Fruit fly (Drosophila melanogaster): ENCODE data around the gene Elovl7.

Gene Elovl7

DNA sequence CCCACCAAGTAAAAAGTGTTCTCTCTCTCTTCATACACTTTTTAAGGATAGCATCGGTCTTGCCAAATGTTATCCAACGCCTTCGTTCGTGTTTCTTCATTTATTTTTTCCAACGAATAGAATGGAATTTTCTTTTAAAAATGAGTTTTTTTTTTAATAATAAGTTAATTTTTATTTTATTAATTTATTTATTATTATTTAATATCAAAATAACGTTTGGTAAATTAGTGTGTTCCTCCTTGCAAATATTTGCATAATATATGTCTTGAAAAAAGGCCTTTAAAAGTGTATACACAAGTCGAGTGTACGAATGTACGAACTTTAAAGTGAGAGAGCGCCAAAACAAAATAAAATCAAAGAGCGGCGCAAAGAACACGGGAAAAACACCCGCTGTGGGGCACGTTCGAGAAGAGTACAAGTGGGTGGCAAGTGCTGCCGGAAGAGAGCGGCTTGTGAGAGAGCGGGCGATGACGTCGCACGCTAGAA is 31.6 kb upstream of the Elovl7 start (continued):
- TF ChIP-seq BEAF-32 (GFP tag; optimal IDR thresholded peaks at IDR 0.05) (no peak), zfh1 (GFP tag; IDR thresholded peaks at IDR 0.05) (0 out of 3 replicates have a peak, but pooled peaks have one; percentile 50), CG12071 (GFP tag; optimal IDR thresholded peaks at IDR 0.05) (no peak), CG1832 (GFP tag; optimal IDR thresholded peaks at IDR 0.05) (no peak), Sox102F (GFP tag; optimal IDR thresholded peaks at IDR 0.05) (peak; percentile 94), CG32767 (GFP tag; IDR thresholded peaks at IDR 0.05) (peak; percentile 82), ranshi (GFP tag; IDR thresholded peaks at IDR 0.05) (peak; percentile 69), CG15269 (tag; optimal IDR thresholded peaks at IDR 0.05) (peak; percentile 93), CG7963 (GFP tag; IDR thresholded peaks at IDR 0.05; ENCODE audit: partially characterized antibody) (no peak), MTF-1 (GFP tag; optimal IDR thresholded peaks at IDR 0.05; ENCODE audit: borderline replicate concordance) (peak; percentile 8), ci (GFP tag; IDR thresholded peaks at IDR 0.05) (peak; percentile 56; the same call in 1 of the 3 replicates), CG10209 (GFP tag; optimal IDR thresholded peaks at IDR 0.05) (peak; percentile 92), Elba2 (GFP tag; optimal IDR thresholded peaks at IDR 0.05) (no peak), CG17385 (GFP tag; optimal IDR thresholded peaks at IDR 0.05) (peak; percentile 92), al (GFP tag; IDR thresholded peaks at IDR 0.05) (peak; percentile 54), usp (GFP tag; optimal IDR thresholded peaks at IDR 0.05) (no peak), Scr (GFP tag; IDR thresholded peaks at IDR 0.05; ENCODE audit: partially characterized antibody) (no peak), CG9932 (GFP tag; IDR thresholded peaks at IDR 0.05) (peak; percentile 73), twi (tag; optimal IDR thresholded peaks at IDR 0.05) (no peak), da (GFP tag; optimal IDR thresholded peaks at IDR 0.05) (peak; percentile 4), ken (GFP tag; IDR thresholded peaks at IDR 0.05) (peak; percentile 75; the same call in 2 of the 3 replicates), ara (GFP tag; IDR thresholded peaks at IDR 0.05) (peak; percentile 26; the same call in 1 of the 2 replicates), Nf-YB (GFP tag; optimal IDR thresholded peaks at IDR 0.05) (peak; percentile 84), kay (GFP tag; optimal IDR thresholded peaks at IDR 0.05) (peak; percentile 15), CG3065 (GFP tag; optimal IDR thresholded peaks at IDR 0.05) (peak; percentile 45), CG2202 (tag; optimal IDR thresholded peaks at IDR 0.05) (peak; percentile 72), dmrt11E (tag; optimal IDR thresholded peaks at IDR 0.05) (peak; percentile 70), ERR (GFP tag; optimal IDR thresholded peaks at IDR 0.05) (no peak), fd3F (GFP tag; optimal IDR thresholded peaks at IDR 0.05) (peak; percentile 88), sd (tag; optimal IDR thresholded peaks at IDR 0.05) (no peak), fu2 (GFP tag; optimal IDR thresholded peaks at IDR 0.05) (peak; percentile 25), Side (GFP tag; optimal IDR thresholded peaks at IDR 0.05) (no peak), Bteb2 (GFP tag; optimal IDR thresholded peaks at IDR 0.05) (peak; percentile 27), lab (GFP tag; optimal IDR thresholded peaks at IDR 0.05) (peak; percentile 86), az2 (GFP tag; optimal IDR thresholded peaks at IDR 0.05) (peak; percentile 87), CG6689 (GFP tag; IDR thresholded peaks at IDR 0.05) (peak; percentile 78), gsb (GFP tag; IDR thresholded peaks at IDR 0.05) (no peak), Doc2 (GFP tag; IDR thresholded peaks at IDR 0.05) (no peak), Sry-δ (GFP tag; optimal IDR thresholded peaks at IDR 0.05) (no peak), ro (GFP tag; IDR thresholded peaks at IDR 0.05) (0 out of 2 replicates have a peak, but pooled peaks have one; percentile 26), her (GFP tag; optimal IDR thresholded peaks at IDR 0.05) (no peak), CG15479 (GFP tag; optimal IDR thresholded peaks at IDR 0.05) (no peak), CG12219 (GFP tag; optimal IDR thresholded peaks at IDR 0.05) (peak; percentile 62), CG31441 (GFP tag; IDR thresholded peaks at IDR 0.05) (peak; percentile 88), Stat92E (GFP tag; optimal IDR thresholded peaks at IDR 0.05) (no peak), CG8359 (GFP tag; optimal IDR thresholded peaks at IDR 0.05; ENCODE audit: borderline replicate concordance) (peak; percentile 61), CG6683 (GFP tag; optimal IDR thresholded peaks at IDR 0.05) (peak; percentile 75), tna (GFP tag; IDR thresholded peaks at IDR 0.05; ENCODE audit: partially characterized antibody) (no peak), Dp (GFP tag; optimal IDR thresholded peaks at IDR 0.05) (peak; percentile 11), CG12391 (tag; optimal IDR thresholded peaks at IDR 0.05) (peak; percentile 94)

All from whole organism, embryonic.